Worm (Caenorhabditis elegans) whole organism, mixed stage, embryonic: ENCODE data around the gene srh-69.

Source experiments
- blmp-1 ChIP-seq: fragments of 150-350 bp; optimal IDR thresholded peaks from 2 replicates; lab custom pipeline; 2014; ENCODE audit warnings: missing biosample characterization, missing genetic modification characterization
- elt-1 ChIP-seq: sonication (generic microtip); optimal IDR thresholded peaks from 2 replicates; lab custom pipeline; 2017; ENCODE audit warnings: missing genetic modification characterization, mild to moderate bottlenecking, missing compliant biosample characterization, antibody characterized with exemption, moderate library complexity, borderline replicate concordance; ENCODE audit not compliant: insufficient read depth
- hlh-1 ChIP-seq: fragments of 150-350 bp; optimal IDR thresholded peaks from 2 replicates; lab custom pipeline; 2014; ENCODE audit warnings: missing biosample characterization, missing genetic modification reagents, missing genetic modification characterization
- lin-13 ChIP-seq: fragments of 150-350 bp; optimal IDR thresholded peaks from 2 replicates; lab custom pipeline; 2014; ENCODE audit warnings: missing biosample characterization, missing genetic modification characterization
- nhr-12 ChIP-seq: fragments of 150-350 bp; optimal IDR thresholded peaks from 2 replicates; lab custom pipeline; 2014; ENCODE audit warnings: missing biosample characterization, missing genetic modification characterization
- nhr-76 ChIP-seq: sonication (generic microtip); optimal IDR thresholded peaks from 2 replicates; lab custom pipeline; 2017; ENCODE audit warnings: missing biosample characterization, missing genetic modification characterization
- pha-4 ChIP-seq: fragments of 150-350 bp; optimal IDR thresholded peaks from 2 replicates; lab custom pipeline; 2018; ENCODE audit warnings: missing biosample characterization, missing genetic modification reagents, missing genetic modification characterization
- snpc-4 ChIP-seq: fragments of 150-350 bp; optimal IDR thresholded peaks from 2 replicates; lab custom pipeline; 2014; ENCODE audit warnings: missing biosample characterization, missing genetic modification characterization

DNA sequence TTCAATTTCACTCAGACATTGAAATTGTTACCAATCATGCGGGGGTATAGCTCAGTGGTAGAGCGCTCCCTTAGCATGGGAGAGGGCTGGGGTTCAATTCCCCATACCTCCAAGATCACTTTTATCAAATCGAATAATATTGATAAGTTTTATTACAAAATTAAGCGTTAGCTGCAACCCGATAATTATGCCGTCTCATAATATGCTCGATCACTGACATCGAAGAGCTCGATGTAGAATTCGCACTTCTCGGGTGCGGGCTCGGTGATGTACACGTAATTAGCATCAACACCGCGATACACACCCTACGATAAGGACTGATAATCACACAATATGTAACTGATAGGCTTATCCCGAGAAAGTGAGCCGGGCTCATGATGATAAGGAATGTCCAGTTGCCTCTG is 28.1 kb upstream of the srh-69 start:
- no peak for TF ChIP-seq lin-13 (tag; lab: Kevin White, UChicago)
- no peak for TF ChIP-seq snpc-4 (tag; lab: Kevin White, UChicago)
- no peak for TF ChIP-seq pha-4 (tag; lab: Kevin White, UChicago)
- no peak for TF ChIP-seq elt-1 (tag; lab: Kevin White, UChicago)
- no peak for TF ChIP-seq nhr-76 (tag; lab: Kevin White, UChicago)
- no peak for TF ChIP-seq hlh-1
- TF ChIP-seq nhr-12 (tag; lab: Kevin White, UChicago) = no peak
- TF ChIP-seq blmp-1 (tag; lab: Kevin White, UChicago) = no peak
